Worm (Caenorhabditis elegans): ENCODE data around the gene gly-6.
A peak's percentile ranks its signal among the peaks of the same experiment; 100 is the strongest.

Gene gly-6

DNA sequence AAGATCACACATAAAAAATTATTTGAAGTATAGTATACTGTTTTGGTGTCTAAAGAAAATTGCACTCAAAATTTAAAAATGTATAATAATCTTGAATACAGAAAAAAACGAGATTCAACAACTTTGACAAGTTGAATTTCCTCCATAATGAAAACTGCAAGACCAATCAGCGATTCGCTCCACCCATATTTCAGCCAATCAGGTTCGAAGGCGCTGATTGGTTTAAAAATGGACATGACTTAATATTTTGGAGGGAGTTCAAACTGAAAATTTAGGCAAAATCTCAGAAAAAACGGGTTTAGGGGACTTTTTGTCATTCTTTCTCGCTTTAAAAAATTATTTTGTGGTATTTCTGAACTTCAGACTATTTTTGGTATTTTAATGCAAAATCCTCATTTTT is 55.3 kb downstream of the gly-6 start:
- TF ChIP-seq mls-2 (tag; optimal IDR thresholded peaks at IDR 0.05) (no peak), sptf-1 (tag; optimal IDR thresholded peaks at IDR 0.05) (no peak), hlh-1 (tag; optimal IDR thresholded peaks at IDR 0.05) (no peak)

DNA sequence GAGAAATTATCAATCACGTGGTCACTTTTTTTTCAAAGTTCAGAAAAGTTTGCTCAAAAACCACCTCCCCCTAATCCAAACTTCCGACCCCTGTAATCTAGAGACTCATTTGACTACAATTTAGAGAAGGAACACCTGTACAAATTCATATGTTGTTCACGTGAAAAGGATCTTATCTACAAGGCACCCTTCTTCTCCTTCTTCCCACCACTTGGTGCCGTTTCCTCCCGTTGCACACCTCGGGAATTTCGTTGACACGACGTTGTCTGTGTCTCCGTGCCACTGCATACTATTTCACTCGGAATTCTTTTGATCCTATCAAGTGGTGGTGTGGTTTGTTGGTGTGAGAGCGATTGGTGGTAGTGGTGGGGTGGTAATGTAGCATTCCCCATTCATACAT is 56.5 kb downstream of the gly-6 start:
- TF ChIP-seq nhr-76 (tag; optimal IDR thresholded peaks at IDR 0.05) (no peak), mep-1 (tag; optimal IDR thresholded peaks at IDR 0.05) (peak; percentile 56), elt-1 (tag; optimal IDR thresholded peaks at IDR 0.05; ENCODE audit: borderline replicate concordance, insufficient read depth) (peak; percentile 16), M03D4.4 (tag; optimal IDR thresholded peaks at IDR 0.05) (peak; percentile 14), tbx-8 (GFP tag; optimal IDR thresholded peaks at IDR 0.05) (no peak), mab-5 (tag; optimal IDR thresholded peaks at IDR 0.05) (no peak), hlh-1 (tag; optimal IDR thresholded peaks at IDR 0.05) (peak; percentile 77), ceh-39 (tag; optimal IDR thresholded peaks at IDR 0.05) (peak; percentile 43), nhr-2 (tag; optimal IDR thresholded peaks at IDR 0.05) (peak; percentile 81), cnd-1 (tag; optimal IDR thresholded peaks at IDR 0.05) (peak; percentile 56)
